Worm (Caenorhabditis elegans): Measurements from ENCODE around the gene T07C4.12.

- TF ChIP-seq elt-1 (tag; optimal IDR thresholded peaks at IDR 0.05; ENCODE audit: borderline replicate concordance, insufficient read depth), result no peak
- TF ChIP-seq elt-3 (tag; optimal IDR thresholded peaks at IDR 0.05), result no peak
- no peak for TF ChIP-seq snpc-4 (tag; optimal IDR thresholded peaks at IDR 0.05)
- no peak for TF ChIP-seq mep-1 (tag; optimal IDR thresholded peaks at IDR 0.05)
- no peak for TF ChIP-seq lin-13 (tag; optimal IDR thresholded peaks at IDR 0.05)
- no peak for TF ChIP-seq nhr-237 (tag; optimal IDR thresholded peaks at IDR 0.05)
- no peak for TF ChIP-seq ztf-11 (tag; optimal IDR thresholded peaks at IDR 0.05)
These were observed 42.7 kb downstream of the T07C4.12 start for ce11 chrIII:10289790-10290189.
